Worm (Caenorhabditis elegans): ENCODE data around the gene fbxb-30.
A peak's percentile ranks its signal among the peaks of the same experiment; 100 is the strongest.
"Not testable (repeated sequence)": the region's sequence is repeated elsewhere in the genome, so short reads cannot be mapped to it uniquely, and the experiment has no call there.

fbxb-30 gene

DNA sequence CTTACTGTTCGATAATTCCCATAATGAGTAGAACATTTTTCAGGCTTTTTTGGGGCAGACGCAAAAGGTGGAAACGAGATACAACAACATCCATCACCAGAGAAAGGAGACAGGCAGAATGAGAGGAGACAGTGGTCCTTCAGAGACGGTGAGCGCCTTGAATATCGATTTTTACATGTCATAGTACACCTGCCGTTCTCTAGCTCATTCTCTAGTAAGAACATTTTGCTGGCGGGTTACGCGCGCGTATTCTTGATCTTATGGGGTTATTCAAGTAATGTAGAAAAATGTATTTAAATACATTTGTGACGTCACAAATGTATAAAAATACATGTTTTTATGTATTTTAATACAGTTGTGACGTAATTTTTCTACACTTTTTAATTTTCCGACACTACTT is 42.7 kb upstream of the fbxb-30 start, which contains the start of gene fbxb-45:
fbxb-45 (minus strand) TSS at position 101 of the 400 bp plus-strand sequence.
- TF ChIP-seq zip-8 (tag; optimal IDR thresholded peaks at IDR 0.05): peak; percentile 84

DNA sequence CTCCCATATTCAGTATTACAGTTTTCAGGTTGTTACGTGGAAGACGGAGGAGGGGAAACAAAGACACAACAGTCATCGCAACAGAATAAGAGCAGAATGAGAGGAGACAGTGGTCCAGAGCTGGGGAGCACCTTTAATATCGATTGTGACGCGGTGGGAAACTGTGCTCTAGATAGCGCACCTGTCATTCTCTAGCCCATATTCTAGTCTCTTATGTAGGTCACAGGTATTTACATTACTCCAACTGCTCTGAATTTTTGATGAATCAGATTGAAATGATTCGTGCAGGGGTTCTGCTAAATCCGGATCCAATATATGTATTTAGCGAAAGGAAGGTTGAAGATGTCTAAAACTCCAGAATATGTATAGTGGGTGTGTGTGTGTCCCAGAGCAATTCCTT is 41.0 kb upstream of the fbxb-30 start, which contains the start of gene fbxb-41:
fbxb-41 (minus strand) TSS at position 101 of the 400 bp plus-strand sequence.
- TF ChIP-seq ceh-39 (tag; optimal IDR thresholded peaks at IDR 0.05): peak; percentile 53
- no peak for TF ChIP-seq sem-2 (GFP tag; optimal IDR thresholded peaks at IDR 0.05)
- TF ChIP-seq mls-2 (tag; optimal IDR thresholded peaks at IDR 0.05): no peak
- no peak for TF ChIP-seq ceh-83 (GFP tag; optimal IDR thresholded peaks at IDR 0.05)
- peak; percentile 4 for TF ChIP-seq hlh-1 (tag; optimal IDR thresholded peaks at IDR 0.05)

DNA sequence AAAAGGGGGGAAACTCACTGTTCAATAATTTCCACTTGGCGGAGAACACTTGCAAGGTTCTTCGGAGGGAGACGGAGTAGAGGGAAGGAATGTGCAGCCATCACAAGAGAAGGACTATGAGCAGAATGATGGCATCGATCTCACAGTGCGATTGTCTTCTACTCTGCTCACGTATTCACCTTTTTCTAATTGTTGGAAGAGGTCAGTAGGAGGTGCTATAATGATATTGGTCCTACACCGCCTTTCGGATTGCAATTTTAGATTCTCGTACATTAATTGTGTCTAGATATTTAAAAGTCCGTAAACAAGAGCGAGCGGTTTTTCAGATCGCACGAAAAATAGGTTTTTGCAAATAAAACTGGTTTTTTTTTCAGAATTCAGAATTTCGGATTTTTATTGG is 39.2 kb upstream of the fbxb-30 start, which contains the start of gene fbxb-39:
fbxb-39 (minus strand) TSS at position 101 of the 400 bp plus-strand sequence.
- TF ChIP-seq nhr-2 (tag; optimal IDR thresholded peaks at IDR 0.05) (no peak), nhr-28 (tag; optimal IDR thresholded peaks at IDR 0.05) (no peak), cnd-1 (tag; optimal IDR thresholded peaks at IDR 0.05) (no peak), unc-39 (tag; optimal IDR thresholded peaks at IDR 0.05) (no peak), ceh-83 (GFP tag; optimal IDR thresholded peaks at IDR 0.05) (no peak), mep-1 (tag; optimal IDR thresholded peaks at IDR 0.05) (no peak), elt-3 (tag; optimal IDR thresholded peaks at IDR 0.05) (no peak), M03D4.4 (tag; optimal IDR thresholded peaks at IDR 0.05) (no peak), sem-2 (GFP tag; optimal IDR thresholded peaks at IDR 0.05) (no peak), ham-2 (GFP tag; optimal IDR thresholded peaks at IDR 0.05) (no peak), flh-1 (GFP tag; optimal IDR thresholded peaks at IDR 0.05) (no peak), ztf-11 (tag; optimal IDR thresholded peaks at IDR 0.05) (no peak), nhr-237 (tag; optimal IDR thresholded peaks at IDR 0.05) (no peak), unc-62 (GFP tag; optimal IDR thresholded peaks at IDR 0.05) (no peak), bed-3 (GFP tag; optimal IDR thresholded peaks at IDR 0.05) (no peak), unc-120 (tag; optimal IDR thresholded peaks at IDR 0.05; ENCODE audit: poor library complexity, severe bottlenecking) (no peak)

DNA sequence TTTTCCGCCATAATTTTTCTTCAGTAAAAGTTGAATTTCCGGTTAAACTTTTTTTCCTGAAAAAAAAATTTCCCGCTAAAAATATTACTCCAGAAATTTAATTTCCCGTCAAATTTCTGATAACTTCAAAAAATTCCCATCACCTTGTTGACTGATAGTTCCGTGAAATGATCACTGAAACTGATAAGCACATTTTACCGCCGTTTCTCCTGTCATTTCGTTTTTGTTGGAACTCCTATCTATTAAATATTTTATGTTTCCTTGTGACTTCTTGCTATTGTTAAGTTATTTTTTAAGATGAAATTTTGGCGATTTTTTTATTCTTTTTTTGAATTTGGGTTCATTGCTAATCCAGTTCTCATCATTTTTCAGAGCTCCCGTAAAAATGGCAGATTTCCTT is 27.4 kb upstream of the fbxb-30 start, which contains the start of gene math-34:
math-34 (plus strand) TSS at position 371 of the 400 bp plus-strand sequence.
- no peak for TF ChIP-seq ceh-43 (GFP tag; optimal IDR thresholded peaks at IDR 0.05)
- TF ChIP-seq zip-8 (tag; optimal IDR thresholded peaks at IDR 0.05): no peak
- TF ChIP-seq unc-62 (GFP tag; optimal IDR thresholded peaks at IDR 0.05): no peak
- no peak for TF ChIP-seq flh-1 (GFP tag; optimal IDR thresholded peaks at IDR 0.05)
- no peak for TF ChIP-seq nhr-76 (tag; optimal IDR thresholded peaks at IDR 0.05)
- no peak for TF ChIP-seq elt-1 (tag; optimal IDR thresholded peaks at IDR 0.05; ENCODE audit: borderline replicate concordance, insufficient read depth)
- TF ChIP-seq unc-120 (tag; optimal IDR thresholded peaks at IDR 0.05; ENCODE audit: poor library complexity, severe bottlenecking): no peak
- TF ChIP-seq mls-2 (tag; optimal IDR thresholded peaks at IDR 0.05): no peak
- TF ChIP-seq cnd-1 (tag; optimal IDR thresholded peaks at IDR 0.05): no peak
- TF ChIP-seq bed-3 (GFP tag; optimal IDR thresholded peaks at IDR 0.05): no peak
- TF ChIP-seq unc-39 (tag; optimal IDR thresholded peaks at IDR 0.05): no peak
- TF ChIP-seq nhr-28 (tag; optimal IDR thresholded peaks at IDR 0.05): no peak
- TF ChIP-seq ham-2 (GFP tag; optimal IDR thresholded peaks at IDR 0.05): no peak

DNA sequence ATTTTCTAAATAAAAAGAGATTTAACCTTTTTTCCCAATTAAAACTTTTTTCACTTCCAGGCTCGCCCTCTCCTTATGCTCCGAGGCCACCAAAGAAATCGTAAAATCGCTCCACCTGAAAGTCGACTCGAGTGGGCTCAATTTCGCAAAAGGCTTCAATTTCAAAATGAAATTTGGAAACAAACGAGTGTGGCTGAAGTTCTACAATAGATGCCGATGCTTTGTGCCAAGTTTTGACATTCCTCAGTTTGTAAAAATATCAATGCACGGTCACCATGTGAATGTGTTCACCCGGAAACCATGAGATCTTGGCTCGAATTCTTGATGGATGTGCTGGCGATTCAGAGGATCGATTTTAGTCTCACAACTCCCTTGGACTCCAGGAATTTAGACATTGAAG is 25.4 kb upstream of the fbxb-30 start, which contains the start of gene M01D1.12:
M01D1.12 (plus strand) TSS at position 301 of the 400 bp plus-strand sequence.
- TF ChIP-seq ztf-11 (tag; optimal IDR thresholded peaks at IDR 0.05) (no peak), nhr-2 (tag; optimal IDR thresholded peaks at IDR 0.05) (no peak), drap-1 (GFP tag; optimal IDR thresholded peaks at IDR 0.05) (no peak), sptf-1 (tag; optimal IDR thresholded peaks at IDR 0.05) (no peak), hlh-1 (tag; optimal IDR thresholded peaks at IDR 0.05) (no peak), unc-120 (tag; optimal IDR thresholded peaks at IDR 0.05; ENCODE audit: poor library complexity, severe bottlenecking) (no peak), unc-62 (GFP tag; optimal IDR thresholded peaks at IDR 0.05) (no peak), elt-3 (tag; optimal IDR thresholded peaks at IDR 0.05) (no peak), ceh-83 (GFP tag; optimal IDR thresholded peaks at IDR 0.05) (no peak), sem-2 (GFP tag; optimal IDR thresholded peaks at IDR 0.05) (no peak), nhr-237 (tag; optimal IDR thresholded peaks at IDR 0.05) (no peak), lsy-2 (tag; optimal IDR thresholded peaks at IDR 0.05) (no peak), unc-39 (tag; optimal IDR thresholded peaks at IDR 0.05) (no peak)

DNA sequence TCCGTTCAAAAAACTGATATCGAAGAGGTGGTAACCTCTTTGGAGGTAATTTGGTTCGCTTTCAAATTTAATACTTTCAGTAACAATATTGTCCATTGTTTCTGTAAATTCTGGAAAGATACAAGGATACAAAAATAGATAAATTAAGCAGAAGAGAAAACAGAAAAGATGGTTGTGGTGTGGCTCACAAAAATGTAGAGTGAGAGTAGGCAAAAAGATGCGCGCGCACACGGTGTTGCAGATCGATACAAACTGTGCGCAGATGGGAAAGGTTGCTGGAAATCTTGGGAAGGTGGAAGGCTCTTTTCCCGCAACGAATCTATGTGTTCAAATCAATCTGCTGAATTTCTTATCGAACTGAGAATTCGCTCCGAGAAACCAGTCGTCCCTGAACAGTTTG is 23.4 kb upstream of the fbxb-30 start, which contains the start of gene btb-11:
btb-11 (minus strand) TSS at position 101 of the 400 bp plus-strand sequence.
- TF ChIP-seq nhr-237 (tag; optimal IDR thresholded peaks at IDR 0.05); elt-3 (tag; optimal IDR thresholded peaks at IDR 0.05); unc-120 (tag; optimal IDR thresholded peaks at IDR 0.05; ENCODE audit: poor library complexity, severe bottlenecking): not testable (repeated sequence)

Data from whole organism, mixed stage, embryonic.